Worm (Caenorhabditis elegans) whole organism, L3 larva: ENCODE measurements around the gene K09F6.10.

Experiments used
- ama-1 ChIP-seq: fragments of 150-350 bp; optimal IDR thresholded peaks from 2 replicates; lab custom pipeline; 2018
- fkh-2 ChIP-seq: fragments of 150-350 bp; optimal IDR thresholded peaks from 2 replicates; lab custom pipeline; 2014; ENCODE audit warnings: missing biosample characterization, missing genetic modification reagents, missing genetic modification characterization
- mdl-1 ChIP-seq: fragments of 150-350 bp; optimal IDR thresholded peaks from 2 replicates; lab custom pipeline; 2014; ENCODE audit warnings: missing biosample characterization, missing genetic modification characterization
- nhr-11 ChIP-seq: fragments of 150-350 bp; optimal IDR thresholded peaks from 2 replicates; lab custom pipeline; 2014; ENCODE audit warnings: missing biosample characterization, missing genetic modification characterization
- nhr-12 ChIP-seq: fragments of 150-350 bp; optimal IDR thresholded peaks from 2 replicates; lab custom pipeline; 2014; ENCODE audit warnings: missing biosample characterization, missing genetic modification characterization
- pha-4 ChIP-seq: fragments of 150-350 bp; optimal IDR thresholded peaks from 2 replicates; lab custom pipeline; 2014; ENCODE audit warnings: missing biosample characterization, missing genetic modification reagents, missing genetic modification characterization

DNA sequence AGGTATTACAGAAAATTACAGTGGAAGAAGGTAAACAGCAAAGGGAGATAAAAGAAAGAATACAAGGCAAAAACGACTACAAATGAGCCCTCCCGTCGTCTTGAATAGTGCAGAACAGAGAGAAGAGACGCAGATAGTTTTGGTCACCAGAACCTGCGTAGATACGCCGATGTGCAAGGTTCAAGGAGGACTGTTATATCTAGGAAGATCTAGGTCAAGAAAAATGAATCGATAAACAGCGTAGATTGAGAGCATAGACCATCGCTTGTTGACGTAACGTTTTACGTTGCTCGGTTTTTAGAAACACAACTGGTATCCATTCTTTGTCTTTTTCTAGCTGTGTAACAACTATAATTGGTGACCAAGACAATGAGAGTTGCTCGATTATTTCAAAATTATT is 12.2 kb upstream of the K09F6.10 start, which contains the start of gene B0281.5:
- TF ChIP-seq mdl-1 (tag; lab: Kevin White, UChicago) (no peak), nhr-11 (tag; lab: Kevin White, UChicago) (no peak), fkh-2 (tag; lab: Kevin White, UChicago) (no peak), ama-1 (no peak), pha-4 (tag; lab: Kevin White, UChicago) (no peak), nhr-12 (tag; lab: Kevin White, UChicago) (no peak)
